Worm (Caenorhabditis elegans) whole organism, mixed stage, embryonic: ENCODE results near the gene chs-2.

ENCODE experiments used
- M03D4.4 ChIP-seq: sonication (generic microtip); optimal IDR thresholded peaks from 2 replicates; lab custom pipeline; 2017; ENCODE audit warnings: mild to moderate bottlenecking, missing genetic modification characterization, missing compliant biosample characterization
- bed-3 ChIP-seq: fragments of 200-800 bp; sonication (Bioruptor generic); optimal IDR thresholded peaks from 3 replicates; lab custom pipeline; 2018; ENCODE audit warnings: mild to moderate bottlenecking, missing genetic modification characterization, moderate library complexity, missing compliant biosample characterization
- ceh-39 ChIP-seq: fragments of 150-350 bp; optimal IDR thresholded peaks from 2 replicates; lab custom pipeline; 2014; ENCODE audit warnings: missing biosample characterization, missing genetic modification characterization
- ceh-83 ChIP-seq: fragments of 200-800 bp; sonication (Bioruptor generic); optimal IDR thresholded peaks from 2 replicates; lab custom pipeline; 2018; ENCODE audit warnings: mild to moderate bottlenecking, missing genetic modification characterization, missing compliant biosample characterization
- ces-1 ChIP-seq: fragments of 150-350 bp; optimal IDR thresholded peaks from 2 replicates; lab custom pipeline; 2014; ENCODE audit warnings: missing biosample characterization, missing genetic modification reagents, missing genetic modification characterization
- drap-1 ChIP-seq: fragments of 200-800 bp; sonication (Bioruptor generic); optimal IDR thresholded peaks from 3 replicates; lab custom pipeline; 2018; ENCODE audit warnings: mild to moderate bottlenecking, missing genetic modification characterization, missing compliant biosample characterization
- elt-1 ChIP-seq: sonication (generic microtip); optimal IDR thresholded peaks from 2 replicates; lab custom pipeline; 2017; ENCODE audit warnings: missing genetic modification characterization, mild to moderate bottlenecking, missing compliant biosample characterization, antibody characterized with exemption, moderate library complexity, borderline replicate concordance; ENCODE audit not compliant: insufficient read depth
- elt-3 ChIP-seq: fragments of 150-350 bp; optimal IDR thresholded peaks from 2 replicates; lab custom pipeline; 2014; ENCODE audit warnings: missing biosample characterization, missing genetic modification characterization
- flh-1 ChIP-seq: fragments of 200-800 bp; sonication (Bioruptor generic); optimal IDR thresholded peaks from 2 replicates; lab custom pipeline; 2018; ENCODE audit warnings: mild to moderate bottlenecking, missing genetic modification characterization, moderate library complexity, missing compliant biosample characterization
- ham-2 ChIP-seq: fragments of 200-800 bp; sonication (Bioruptor generic); optimal IDR thresholded peaks from 2 replicates; lab custom pipeline; 2018; ENCODE audit warnings: mild to moderate bottlenecking, missing genetic modification characterization, missing compliant biosample characterization
- hlh-1 ChIP-seq: fragments of 150-350 bp; optimal IDR thresholded peaks from 2 replicates; lab custom pipeline; 2014; ENCODE audit warnings: missing biosample characterization, missing genetic modification reagents, missing genetic modification characterization
- lin-13 ChIP-seq: fragments of 150-350 bp; optimal IDR thresholded peaks from 2 replicates; lab custom pipeline; 2014; ENCODE audit warnings: missing biosample characterization, missing genetic modification characterization
- lsy-2 ChIP-seq: fragments of 150-350 bp; optimal IDR thresholded peaks from 2 replicates; lab custom pipeline; 2014; ENCODE audit warnings: missing biosample characterization, missing genetic modification characterization
- mab-5 ChIP-seq: fragments of 150-350 bp; optimal IDR thresholded peaks from 2 replicates; lab custom pipeline; 2014; ENCODE audit warnings: missing biosample characterization, missing genetic modification characterization
- mep-1 ChIP-seq: fragments of 150-350 bp; optimal IDR thresholded peaks from 2 replicates; lab custom pipeline; 2017; ENCODE audit warnings: missing biosample characterization, missing genetic modification reagents, missing genetic modification characterization, inconsistent platforms
- nhr-2 ChIP-seq: fragments of 150-350 bp; optimal IDR thresholded peaks from 2 replicates; lab custom pipeline; 2014; ENCODE audit warnings: missing biosample characterization, missing genetic modification characterization
- nhr-237 ChIP-seq: fragments of 150-350 bp; optimal IDR thresholded peaks from 2 replicates; lab custom pipeline; 2014; ENCODE audit warnings: missing biosample characterization, missing genetic modification characterization
- nhr-28 ChIP-seq: fragments of 150-350 bp; optimal IDR thresholded peaks from 2 replicates; lab custom pipeline; 2014; ENCODE audit warnings: missing biosample characterization, missing genetic modification characterization
- nhr-76 ChIP-seq: sonication (generic microtip); optimal IDR thresholded peaks from 2 replicates; lab custom pipeline; 2017; ENCODE audit warnings: missing biosample characterization, missing genetic modification characterization
- pha-4 ChIP-seq: fragments of 150-350 bp; optimal IDR thresholded peaks from 2 replicates; lab custom pipeline; 2018; ENCODE audit warnings: missing biosample characterization, missing genetic modification reagents, missing genetic modification characterization
- sem-2 ChIP-seq: fragments of 200-800 bp; sonication (Bioruptor generic); optimal IDR thresholded peaks from 2 replicates; lab custom pipeline; 2018; ENCODE audit warnings: mild to moderate bottlenecking, missing genetic modification characterization, missing compliant biosample characterization
- snpc-4 ChIP-seq: fragments of 150-350 bp; optimal IDR thresholded peaks from 2 replicates; lab custom pipeline; 2014; ENCODE audit warnings: missing biosample characterization, missing genetic modification characterization
- sptf-1 ChIP-seq: sonication (generic microtip); optimal IDR thresholded peaks from 2 replicates; lab custom pipeline; 2017; ENCODE audit warnings: mild to moderate bottlenecking, missing genetic modification characterization, moderate library complexity, missing compliant biosample characterization
- tbx-8 ChIP-seq: fragments of 200-800 bp; sonication (Bioruptor generic); optimal IDR thresholded peaks from 2 replicates; lab custom pipeline; 2018; ENCODE audit warnings: mild to moderate bottlenecking, missing genetic modification characterization, moderate library complexity, missing compliant biosample characterization
- unc-120 ChIP-seq: sonication (generic microtip); optimal IDR thresholded peaks from 2 replicates; lab custom pipeline; 2017; ENCODE audit warnings: missing genetic modification characterization, missing compliant biosample characterization; ENCODE audit not compliant: poor library complexity, severe bottlenecking
- unc-39 ChIP-seq: fragments of 150-350 bp; optimal IDR thresholded peaks from 2 replicates; lab custom pipeline; 2014; ENCODE audit warnings: missing biosample characterization, missing genetic modification characterization
- zip-8 ChIP-seq: fragments of 150-350 bp; optimal IDR thresholded peaks from 2 replicates; lab custom pipeline; 2014; ENCODE audit warnings: missing biosample characterization, missing genetic modification characterization
- ztf-11 ChIP-seq: fragments of 150-350 bp; optimal IDR thresholded peaks from 2 replicates; lab custom pipeline; 2014; ENCODE audit warnings: missing biosample characterization, missing genetic modification characterization

Gene chs-2

ce11 chrII:196685-197084, at the start of gene chs-2:
Gene chs-2 (plus strand): TSS chrII:196985.
- TF ChIP-seq lin-13 (tag; lab: Kevin White, UChicago) = no peak
- no peak for TF ChIP-seq zip-8 (tag; lab: Kevin White, UChicago)
- no peak for TF ChIP-seq ces-1
- TF ChIP-seq elt-1 = no peak
- no peak for TF ChIP-seq sem-2 (GFP tag; lab: Kevin White, UChicago)
- no peak for TF ChIP-seq lsy-2 (tag; lab: Kevin White, UChicago)
- TF ChIP-seq drap-1 = no peak
- TF ChIP-seq nhr-76 (tag; lab: Kevin White, UChicago) = no peak
- no peak for TF ChIP-seq hlh-1 (tag; lab: Kevin White, UChicago)
- no peak for TF ChIP-seq nhr-2 (tag; lab: Kevin White, UChicago)
- TF ChIP-seq ceh-39 (tag; lab: Kevin White, UChicago) = no peak
- no peak for TF ChIP-seq M03D4.4 (tag; lab: Kevin White, UChicago)
- TF ChIP-seq pha-4 (tag; lab: Kevin White, UChicago) = no peak
- TF ChIP-seq, all 35 proteins: peak for 0

ce11 chrII:151495-151894, 45.3 kb upstream of the chs-2 start:
- TF ChIP-seq mab-5 (tag; lab: Kevin White, UChicago) = no peak
- TF ChIP-seq ces-1 = no peak
- no peak for TF ChIP-seq sem-2 (GFP tag; lab: Kevin White, UChicago)
- no peak for TF ChIP-seq nhr-76 (tag; lab: Kevin White, UChicago)
- TF ChIP-seq nhr-2 (tag; lab: Kevin White, UChicago) = no peak
- no peak for TF ChIP-seq ham-2 (GFP tag; lab: Kevin White, UChicago)
- TF ChIP-seq flh-1 (GFP tag; lab: Kevin White, UChicago) = no peak
- no peak for TF ChIP-seq ceh-39 (tag; lab: Kevin White, UChicago)
- no peak for TF ChIP-seq unc-39

DNA sequence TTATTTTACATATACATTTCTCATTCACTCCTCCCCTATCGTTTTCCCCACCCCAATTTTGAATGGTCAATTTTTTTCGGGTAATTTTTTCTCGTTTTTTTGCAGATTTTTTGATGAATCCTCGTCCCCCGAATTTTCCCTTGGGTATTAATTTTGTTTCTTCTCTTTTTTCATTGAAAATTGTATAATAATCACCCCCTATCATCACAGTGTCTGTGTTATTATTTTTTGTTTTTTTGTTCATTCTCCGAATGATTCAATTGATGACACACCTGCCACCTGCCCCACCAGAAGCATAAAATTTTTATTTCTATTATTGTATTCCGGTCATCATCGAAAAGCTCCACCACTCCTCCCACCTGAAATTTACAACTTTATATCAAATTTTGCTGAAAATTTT, 44.5 kb upstream of the chs-2 start, which contains the start of gene T25D3.3:
TSS of gene T25D3.3 (plus strand) at position 301 of the 400 bp plus-strand sequence.
- no peak for TF ChIP-seq tbx-8 (GFP tag; lab: Kevin White, UChicago)
- TF ChIP-seq unc-39 = no peak
- no peak for TF ChIP-seq snpc-4
- TF ChIP-seq nhr-28 (tag; lab: Kevin White, UChicago) = no peak
- no peak for TF ChIP-seq sptf-1 (tag; lab: Kevin White, UChicago)
- no peak for TF ChIP-seq ceh-83 (GFP tag; lab: Kevin White, UChicago)
- no peak for TF ChIP-seq lin-13 (tag; lab: Kevin White, UChicago)
- no peak for TF ChIP-seq ham-2 (GFP tag; lab: Kevin White, UChicago)
- TF ChIP-seq elt-3 (tag; lab: Kevin White, UChicago) = no peak
- TF ChIP-seq drap-1 = no peak
- TF ChIP-seq ztf-11 (tag; lab: Kevin White, UChicago) = no peak
- TF ChIP-seq nhr-237 (tag; lab: Kevin White, UChicago) = no peak

ce11 chrII:155904-156303, 40.9 kb upstream of the chs-2 start, which contains the start of gene mrpl-28:
Gene mrpl-28 (minus strand): TSS chrII:156009.
- TF ChIP-seq sptf-1 (tag; lab: Kevin White, UChicago) = peak; percentile 15
- peak; percentile 86 for TF ChIP-seq pha-4 (tag; lab: Kevin White, UChicago)
- peak; percentile 74 for TF ChIP-seq ceh-39 (tag; lab: Kevin White, UChicago)
- TF ChIP-seq hlh-1 (tag; lab: Kevin White, UChicago) = peak; percentile 29
- TF ChIP-seq ces-1 = peak; percentile 81
- TF ChIP-seq nhr-237 (tag; lab: Kevin White, UChicago) = peak; percentile 84
- TF ChIP-seq mep-1 (tag; lab: Kevin White, UChicago) = peak; percentile 78
- peak; percentile 93 for TF ChIP-seq lin-13 (tag; lab: Kevin White, UChicago)
- no peak for TF ChIP-seq bed-3 (GFP tag; lab: Kevin White, UChicago)
- no peak for TF ChIP-seq unc-120
- TF ChIP-seq lsy-2 (tag; lab: Kevin White, UChicago) = peak; percentile 75
- no peak for TF ChIP-seq ztf-11 (tag; lab: Kevin White, UChicago)

DNA sequence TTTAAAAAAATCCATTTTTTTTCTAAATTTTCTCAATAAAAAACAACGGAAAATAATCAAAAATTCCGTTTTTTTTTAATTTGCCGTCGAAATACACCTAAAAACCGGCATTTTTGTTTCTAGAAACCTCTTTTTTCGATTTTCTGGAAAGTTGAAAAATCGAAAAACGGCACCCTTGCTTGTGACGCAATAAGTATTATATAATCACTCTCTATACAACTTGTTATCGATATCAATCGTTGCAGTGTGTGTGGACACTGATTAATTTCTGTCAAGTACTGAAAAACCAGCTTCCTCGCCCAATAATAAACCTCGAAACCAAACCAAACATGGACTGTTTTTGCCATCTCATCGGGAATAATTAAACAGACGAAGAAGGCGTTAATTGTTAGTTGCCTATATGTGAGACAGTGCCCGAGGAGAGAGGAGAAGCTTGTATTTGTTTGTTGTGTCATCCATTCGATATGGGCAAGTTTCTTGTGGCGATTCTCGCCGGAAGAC, 39.7 kb upstream of the chs-2 start:
- peak; percentile 75 for TF ChIP-seq zip-8 (tag; lab: Kevin White, UChicago)
- no peak for TF ChIP-seq bed-3 (GFP tag; lab: Kevin White, UChicago)
